Fruit fly (Drosophila melanogaster): ENCODE measurements around the gene CG13998.
A peak's percentile ranks its signal among the peaks of the same experiment; 100 is the strongest.

The CG13998 gene

DNA sequence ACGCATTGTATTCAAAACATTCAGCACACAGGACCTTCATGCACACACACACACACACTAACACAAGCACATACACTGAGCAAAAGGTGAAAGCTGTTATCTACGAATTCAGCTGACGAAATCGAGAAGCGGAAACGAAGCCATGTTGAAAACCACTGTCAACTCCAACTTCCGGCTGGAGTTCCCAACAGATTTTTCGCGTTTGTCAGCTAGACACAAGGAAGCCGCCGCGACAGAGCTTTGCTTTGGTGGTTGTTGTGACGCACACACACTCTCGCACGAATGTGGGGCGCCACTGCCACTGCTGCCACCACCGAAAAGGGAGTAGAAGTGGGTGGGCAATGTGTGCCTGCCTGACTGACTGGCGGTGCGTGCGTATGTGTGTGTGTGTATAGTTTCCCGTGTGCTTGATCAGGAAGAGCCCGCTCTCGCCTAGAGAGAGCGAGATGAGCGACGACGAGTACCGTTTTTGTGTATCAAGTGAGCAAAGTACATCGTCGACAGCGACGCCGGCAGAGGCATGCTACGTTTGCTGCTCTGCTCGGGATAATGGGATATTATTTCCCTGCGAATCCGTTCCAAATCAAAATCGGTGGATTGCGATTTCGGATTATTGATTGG, 41.1 kb upstream of the CG13998 start (continued):
- peak; percentile 12 for TF ChIP-seq CG2116 (GFP tag; optimal IDR thresholded peaks at IDR 0.05)
- TF ChIP-seq schlank (tag; optimal IDR thresholded peaks at IDR 0.05) = peak; percentile 59
- peak; percentile 78 for TF ChIP-seq fd64A (GFP tag; optimal IDR thresholded peaks at IDR 0.05)
- TF ChIP-seq CG4707 (GFP tag; optimal IDR thresholded peaks at IDR 0.05) = peak; percentile 59
- TF ChIP-seq NK7.1 (GFP tag; optimal IDR thresholded peaks at IDR 0.05) = no peak
- peak; percentile 78 for TF ChIP-seq CG11723 (GFP tag; optimal IDR thresholded peaks at IDR 0.05)
- TF ChIP-seq otp (GFP tag; IDR thresholded peaks at IDR 0.05) = peak; percentile 37; the same call in 1 of the 3 replicates
- peak; percentile 39 for TF ChIP-seq CoRest (tag; optimal IDR thresholded peaks at IDR 0.05)
- peak; percentile 82 for TF ChIP-seq CG34376 (GFP tag; optimal IDR thresholded peaks at IDR 0.05)
- TF ChIP-seq Doc2 (GFP tag; IDR thresholded peaks at IDR 0.05) = no peak
- peak; percentile 66 for TF ChIP-seq CG33557 (GFP tag; optimal IDR thresholded peaks at IDR 0.05)
- peak; percentile 37 for TF ChIP-seq CG8290 (GFP tag; optimal IDR thresholded peaks at IDR 0.05)
- TF ChIP-seq CG8290 (tag; optimal IDR thresholded peaks at IDR 0.05) = peak in 1 of 2 experiments; percentile 37
- no peak for TF ChIP-seq H2.0 (GFP tag; IDR thresholded peaks at IDR 0.05)
- peak; percentile 72 for TF ChIP-seq CG5180 (GFP tag; optimal IDR thresholded peaks at IDR 0.05)
- TF ChIP-seq phol (tag; optimal IDR thresholded peaks at IDR 0.05) = peak; percentile 93
- no peak for TF ChIP-seq salm (tag; optimal IDR thresholded peaks at IDR 0.05)
- TF ChIP-seq Fer3 (tag; optimal IDR thresholded peaks at IDR 0.05) = peak; percentile 59
- no peak for TF ChIP-seq CG32772 (GFP tag; IDR thresholded peaks at IDR 0.05)
- TF ChIP-seq CG7786 (GFP tag; optimal IDR thresholded peaks at IDR 0.05) = no peak
- peak; percentile 65 for TF ChIP-seq CG12299 (tag; optimal IDR thresholded peaks at IDR 0.05)
- peak; percentile 41 for TF ChIP-seq HmgZ (tag; optimal IDR thresholded peaks at IDR 0.05)
- TF ChIP-seq sens (GFP tag) = peak; percentile 81
- TF ChIP-seq crp (GFP tag; optimal IDR thresholded peaks at IDR 0.05) = peak in 1 of 2 experiments; percentile 32
- peak; percentile 6 for TF ChIP-seq ac (GFP tag; optimal IDR thresholded peaks at IDR 0.05)
- TF ChIP-seq Gug (GFP tag; IDR thresholded peaks at IDR 0.05) = no peak
- 0 out of 2 replicates have a peak, but pooled peaks have one; percentile 8 for TF ChIP-seq CG14441 (GFP tag; IDR thresholded peaks at IDR 0.05)
- peak; percentile 5; the same call in 1 of the 3 replicates for TF ChIP-seq zfh1 (GFP tag; IDR thresholded peaks at IDR 0.05)
- no peak for TF ChIP-seq az2 (GFP tag; optimal IDR thresholded peaks at IDR 0.05)
- peak; percentile 19 for TF ChIP-seq twi (tag; optimal IDR thresholded peaks at IDR 0.05)
- no peak for TF ChIP-seq CG9609 (GFP tag; optimal IDR thresholded peaks at IDR 0.05)
- peak; percentile 6 for TF ChIP-seq CG9437 (GFP tag; optimal IDR thresholded peaks at IDR 0.05)
- TF ChIP-seq cwo (GFP tag; optimal IDR thresholded peaks at IDR 0.05) = no peak
- TF ChIP-seq CG17829 (tag; optimal IDR thresholded peaks at IDR 0.05) = peak; percentile 11
- no peak for TF ChIP-seq trh (GFP tag; optimal IDR thresholded peaks at IDR 0.05)
- TF ChIP-seq CG7839 (tag; optimal IDR thresholded peaks at IDR 0.05) = no peak
- TF ChIP-seq Meics (GFP tag; optimal IDR thresholded peaks at IDR 0.05) = peak; percentile 63
- TF ChIP-seq CG9876 (GFP tag; optimal IDR thresholded peaks at IDR 0.05) = no peak
- no peak for TF ChIP-seq Sox102F (GFP tag; optimal IDR thresholded peaks at IDR 0.05)
- peak; percentile 49 for TF ChIP-seq CG2712 (tag; optimal IDR thresholded peaks at IDR 0.05)
- TF ChIP-seq cad (GFP tag; optimal IDR thresholded peaks at IDR 0.05) = no peak
- peak; percentile 53 for TF ChIP-seq NfI (GFP tag; optimal IDR thresholded peaks at IDR 0.05)
- TF ChIP-seq lab (GFP tag; optimal IDR thresholded peaks at IDR 0.05) = peak; percentile 88
- no peak for TF ChIP-seq Ssrp (tag; optimal IDR thresholded peaks at IDR 0.05)
- TF ChIP-seq CG7271 (tag; optimal IDR thresholded peaks at IDR 0.05) = peak; percentile 73
- TF ChIP-seq pros (GFP tag; optimal IDR thresholded peaks at IDR 0.05) = peak; percentile 38
- no peak for TF ChIP-seq CG3995 (GFP tag; optimal IDR thresholded peaks at IDR 0.05)
- TF ChIP-seq tgo (GFP tag; IDR thresholded peaks at IDR 0.05) = no peak
- peak; percentile 45 for TF ChIP-seq sqz (GFP tag; optimal IDR thresholded peaks at IDR 0.05)
- TF ChIP-seq pho (GFP tag; optimal IDR thresholded peaks at IDR 0.05) = no peak

Measured in whole organism, embryonic.